Fruit fly (Drosophila melanogaster): Measurements from ENCODE around the gene Root.

Root gene

DNA sequence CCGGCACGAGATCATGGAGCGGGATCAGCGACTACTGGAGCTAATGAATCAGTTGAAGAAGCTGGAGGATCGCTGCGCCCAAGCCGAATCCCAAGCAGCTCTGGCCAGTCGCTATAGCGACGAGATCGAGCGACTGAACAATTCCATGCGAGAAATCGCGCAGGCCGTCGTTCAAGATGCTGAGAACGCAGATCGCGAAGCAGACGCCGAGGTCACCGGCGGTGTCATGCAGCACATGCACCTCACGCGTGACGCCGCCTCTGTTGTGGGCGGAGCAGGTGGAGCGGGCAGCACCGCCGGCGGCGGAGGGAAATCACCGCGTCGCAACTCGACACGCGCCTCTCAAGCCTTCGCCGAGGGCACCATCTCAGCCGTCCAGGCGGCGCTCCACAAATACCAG is 8.6 kb downstream of the Root start:
- TF ChIP-seq jim (GFP tag; optimal IDR thresholded peaks at IDR 0.05) (no peak), Rel (GFP tag; optimal IDR thresholded peaks at IDR 0.05) (no peak), Rel (tag; optimal IDR thresholded peaks at IDR 0.05) (peak; percentile 88), Jra (GFP tag; optimal IDR thresholded peaks at IDR 0.05) (no peak), h (GFP tag; optimal IDR thresholded peaks at IDR 0.05) (no peak)

DNA sequence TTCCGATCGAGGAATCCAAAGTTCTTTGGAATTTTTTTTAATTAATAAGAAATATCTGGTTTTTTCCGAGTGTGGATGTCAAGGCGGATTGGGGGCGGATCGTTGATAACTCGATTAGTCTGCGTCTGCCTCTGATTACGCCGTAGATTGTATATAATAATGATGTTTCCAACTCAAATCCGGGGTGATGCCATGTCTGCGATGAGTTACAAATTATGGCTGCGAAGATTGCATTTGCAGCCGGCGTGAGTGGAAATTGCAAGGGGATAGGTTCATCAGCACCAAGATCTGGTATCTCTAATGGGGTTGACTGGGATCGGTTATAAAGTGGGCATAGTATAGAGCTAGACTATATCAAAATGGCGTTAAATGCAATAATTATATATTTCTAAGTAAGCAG is 9.3 kb downstream of the Root start:
- TF ChIP-seq ey (GFP tag; optimal IDR thresholded peaks at IDR 0.05) (no peak), Dif (GFP tag; optimal IDR thresholded peaks at IDR 0.05; ENCODE audit: partially characterized antibody) (no peak), CrebA (GFP tag; optimal IDR thresholded peaks at IDR 0.05; ENCODE audit: borderline replicate concordance) (no peak), lola (GFP tag; optimal IDR thresholded peaks at IDR 0.05) (no peak), N (GFP tag; optimal IDR thresholded peaks at IDR 0.05) (no peak), CG9705 (GFP tag; optimal IDR thresholded peaks at IDR 0.05) (no peak), OdsH (GFP tag; optimal IDR thresholded peaks at IDR 0.05) (no peak), usp (GFP tag; optimal IDR thresholded peaks at IDR 0.05) (no peak), rgr (GFP tag; optimal IDR thresholded peaks at IDR 0.05) (no peak), jim (GFP tag; optimal IDR thresholded peaks at IDR 0.05) (no peak), HLH106 (tag; optimal IDR thresholded peaks at IDR 0.05) (no peak), fru (GFP tag; optimal IDR thresholded peaks at IDR 0.05) (no peak), dmrt93B (GFP tag; optimal IDR thresholded peaks at IDR 0.05) (no peak), sv (GFP tag; optimal IDR thresholded peaks at IDR 0.05) (no peak), psq (GFP tag; optimal IDR thresholded peaks at IDR 0.05) (no peak), brk (GFP tag; optimal IDR thresholded peaks at IDR 0.05) (no peak), dl (GFP tag; optimal IDR thresholded peaks at IDR 0.05; ENCODE audit: insufficient read depth in 1 of 2, partially characterized antibody in 2 of 2) (no peak), Mio (GFP tag; optimal IDR thresholded peaks at IDR 0.05) (no peak)

DNA sequence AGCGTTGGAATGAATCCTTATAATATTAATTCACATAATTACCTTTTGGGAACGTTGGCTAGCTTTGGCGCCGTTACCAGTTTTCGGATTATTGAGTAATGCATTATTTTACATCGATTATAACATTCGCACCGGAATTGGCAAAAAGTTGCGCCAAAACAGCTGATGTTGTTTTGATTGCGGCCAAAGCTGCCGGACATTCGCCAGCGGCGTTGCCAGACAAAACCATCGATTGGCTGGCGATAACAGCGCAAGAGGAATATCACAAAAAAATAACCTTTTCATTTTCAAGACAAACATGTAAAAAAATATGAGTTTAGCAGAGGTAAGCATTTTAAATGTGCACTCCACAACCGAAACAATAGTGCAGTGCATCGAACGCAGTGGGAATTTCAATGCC is 17.0 kb downstream of the Root start, which contains the start of the genes GatB and Tsc1:
Gene GatB, minus strand, starts transcription at position 176 of the 400 bp plus-strand sequence.
Gene Tsc1, plus strand, starts transcription at position 228 of the 400 bp plus-strand sequence.
- TF ChIP-seq CG32264 (GFP tag; optimal IDR thresholded peaks at IDR 0.05) = no peak
- TF ChIP-seq Rel (GFP tag; optimal IDR thresholded peaks at IDR 0.05) = no peak
- peak; percentile 39 for TF ChIP-seq Rel (tag; optimal IDR thresholded peaks at IDR 0.05)

DNA sequence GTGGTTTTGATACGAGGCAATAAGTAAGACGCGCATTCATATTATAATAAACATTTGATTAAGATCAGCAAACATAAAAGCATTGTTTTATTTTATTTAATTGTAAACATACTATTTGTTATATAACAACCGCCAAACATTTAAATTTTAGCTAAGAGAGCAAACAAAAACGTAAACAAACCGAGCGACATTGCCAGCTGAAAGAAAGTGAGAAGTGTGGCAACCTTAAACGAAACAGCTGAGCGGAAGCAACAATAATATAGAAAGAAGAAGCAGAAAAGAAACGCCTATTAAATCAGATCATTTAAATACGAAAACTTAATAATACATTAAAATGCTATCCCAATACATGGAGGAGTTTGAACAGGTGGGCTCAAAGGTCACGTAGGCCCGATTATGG is 21.5 kb downstream of the Root start, which contains the start of gene Sec10:
Gene Sec10, plus strand, starts transcription at position 252 of the 400 bp plus-strand sequence.
- TF ChIP-seq Rel (GFP tag; optimal IDR thresholded peaks at IDR 0.05) (no peak), Rel (tag; optimal IDR thresholded peaks at IDR 0.05) (peak; percentile 28), GATAd (GFP tag; optimal IDR thresholded peaks at IDR 0.05) (no peak)

DNA sequence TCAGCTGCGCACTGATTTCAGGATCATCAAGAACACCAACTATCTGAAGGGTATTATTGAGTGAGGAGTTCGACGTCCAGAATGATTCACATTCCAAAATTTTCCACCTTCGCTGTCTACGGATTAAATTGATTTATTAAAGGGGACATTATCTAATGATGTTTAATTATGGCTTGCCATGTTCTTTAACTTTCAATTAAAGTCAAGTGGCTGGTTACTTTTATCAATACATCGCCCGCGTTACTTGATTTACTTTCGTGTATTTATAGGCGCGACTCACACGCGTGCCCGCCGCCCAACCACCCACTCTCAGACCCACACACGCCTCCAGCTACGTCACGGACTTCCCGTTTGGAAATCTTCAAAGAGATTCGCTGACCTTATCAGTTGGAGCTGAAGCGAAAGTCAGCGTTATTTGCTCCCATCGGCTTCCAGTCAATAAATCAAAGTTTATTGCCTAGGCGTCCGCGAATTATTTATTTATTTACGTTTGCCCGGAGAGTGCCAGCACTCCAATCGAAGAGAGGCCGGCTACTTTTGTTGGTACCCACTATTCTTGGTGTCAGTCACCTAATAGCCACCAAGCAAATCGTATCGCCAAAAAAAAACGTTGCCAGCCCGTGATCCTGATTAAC is 24.3 kb downstream of the Root start, which contains the start of gene Npc2f:
Gene Npc2f, plus strand, starts transcription at position 585 of the 635 bp plus-strand sequence.
- TF ChIP-seq fru (GFP tag; optimal IDR thresholded peaks at IDR 0.05) (peak; percentile 72), HLH106 (tag; optimal IDR thresholded peaks at IDR 0.05) (no peak), Rel (GFP tag; optimal IDR thresholded peaks at IDR 0.05) (peak; percentile 54), Rel (tag; optimal IDR thresholded peaks at IDR 0.05) (peak; percentile 77)

DNA sequence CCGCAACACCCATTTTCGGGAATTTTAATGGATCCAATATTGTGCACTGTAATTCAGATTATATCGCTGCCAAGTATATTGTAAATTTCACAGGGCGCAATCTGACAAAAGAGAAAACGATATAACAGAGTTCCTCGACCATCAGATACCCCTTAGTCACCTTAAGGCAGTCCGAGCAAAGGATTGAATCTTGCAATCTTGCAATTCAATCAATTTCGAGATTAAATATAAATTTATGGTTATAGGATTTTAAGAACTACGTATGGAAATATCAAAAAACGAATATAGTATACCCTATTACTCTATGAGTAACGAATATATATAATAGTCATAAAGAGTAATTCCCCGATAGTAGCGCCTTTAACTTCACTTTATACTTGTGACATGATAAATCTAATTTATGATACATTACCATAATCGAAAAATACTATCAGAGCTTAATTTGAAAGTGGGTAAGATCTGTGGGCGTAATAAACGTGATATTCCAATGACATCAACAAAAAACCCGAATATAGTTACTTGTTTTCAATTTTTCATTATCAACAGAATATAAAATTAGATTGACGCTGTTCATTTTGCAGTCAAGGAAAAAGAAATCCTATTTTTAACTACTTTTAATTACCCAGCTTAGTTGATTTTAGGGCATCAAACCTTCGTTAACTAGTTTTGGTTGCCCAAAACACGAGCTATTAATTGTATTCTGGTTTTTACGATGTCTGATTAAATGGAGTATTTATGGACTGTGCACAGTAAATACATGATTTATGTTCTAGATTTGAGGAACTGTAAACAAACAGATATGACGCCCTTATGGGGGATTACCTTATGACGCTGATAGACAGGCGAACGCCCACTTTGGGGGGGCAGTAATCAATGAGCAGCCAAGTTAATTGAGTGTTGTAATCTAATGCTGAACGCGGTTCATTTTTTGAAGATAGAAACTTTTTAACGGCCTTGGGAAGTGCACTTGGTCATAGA is 25.7 kb downstream of the Root start:
- TF ChIP-seq h (GFP tag; optimal IDR thresholded peaks at IDR 0.05) (no peak), Rel (GFP tag; optimal IDR thresholded peaks at IDR 0.05) (no peak), Rel (tag; optimal IDR thresholded peaks at IDR 0.05) (peak; percentile 78), CG32264 (GFP tag; optimal IDR thresholded peaks at IDR 0.05) (no peak), rgr (GFP tag; optimal IDR thresholded peaks at IDR 0.05) (no peak), dl (GFP tag; optimal IDR thresholded peaks at IDR 0.05; ENCODE audit: insufficient read depth in 1 of 2, partially characterized antibody in 2 of 2) (no peak), HLH106 (tag; optimal IDR thresholded peaks at IDR 0.05) (no peak), GATAd (GFP tag; optimal IDR thresholded peaks at IDR 0.05) (no peak), OdsH (GFP tag; optimal IDR thresholded peaks at IDR 0.05) (no peak), jim (GFP tag; optimal IDR thresholded peaks at IDR 0.05) (no peak), ey (GFP tag; optimal IDR thresholded peaks at IDR 0.05) (no peak), brk (GFP tag; optimal IDR thresholded peaks at IDR 0.05) (no peak), fru (GFP tag; optimal IDR thresholded peaks at IDR 0.05) (peak; percentile 5), Sp1 (GFP tag; optimal IDR thresholded peaks at IDR 0.05) (no peak)
